Worm (Caenorhabditis elegans) whole organism, L1 larva: ENCODE results near the gene msp-57.

Experiments used
- aly-2 ChIP-seq: fragments of 150-350 bp; optimal IDR thresholded peaks from 2 replicates; lab custom pipeline; 2014; ENCODE audit warnings: missing biosample characterization, missing genetic modification characterization
- blmp-1 ChIP-seq: fragments of 150-350 bp; optimal IDR thresholded peaks from 2 replicates; lab custom pipeline; 2014; ENCODE audit warnings: missing biosample characterization, missing genetic modification characterization
- ces-1 ChIP-seq: fragments of 150-350 bp; optimal IDR thresholded peaks from 2 replicates; lab custom pipeline; 2014; ENCODE audit warnings: missing biosample characterization, missing genetic modification reagents, missing genetic modification characterization
- dpl-1 ChIP-seq, 3 experiments: fragments of 150-350 bp in 2 of 3; sonication (generic microtip) in 1 of 3; optimal IDR thresholded peaks; 2 replicates each; lab custom pipeline; 2014 to 2017; ENCODE audit warnings: missing biosample characterization in 3 of 3, missing genetic modification characterization in 3 of 3, missing genetic modification reagents in 3 of 3
- efl-1 ChIP-seq, 4 experiments: fragments of 150-350 bp; optimal IDR thresholded peaks in 3 of 4; peaks in 1 of 4; 1 replicate in 1 of 4; 2 replicates in 3 of 4; lab custom pipeline; 2014; ENCODE audit warnings: missing biosample characterization in 2 of 4, missing genetic modification characterization in 2 of 4, missing genetic modification reagents in 2 of 4
- fkh-10 ChIP-seq: sonication (generic microtip); optimal IDR thresholded peaks from 2 replicates; lab custom pipeline; 2017; ENCODE audit warnings: missing biosample characterization, missing genetic modification reagents, missing genetic modification characterization
- fkh-8 ChIP-seq: sonication (generic microtip); optimal IDR thresholded peaks from 2 replicates; lab custom pipeline; 2016; ENCODE audit warnings: mild to moderate bottlenecking, missing genetic modification characterization, missing compliant biosample characterization
- grh-1 ChIP-seq: fragments of 200-800 bp; sonication (Bioruptor generic); IDR thresholded peaks from 2 replicates; pipeline ENCODE4 v1.3.6; 2022; ENCODE audit warnings: missing genetic modification reagents, missing genetic modification characterization, missing compliant biosample characterization
- hlh-4 ChIP-seq: sonication (generic microtip); optimal IDR thresholded peaks from 2 replicates; lab custom pipeline; 2016; ENCODE audit warnings: mild to moderate bottlenecking, missing genetic modification characterization, missing compliant biosample characterization
- hpl-2 ChIP-seq: fragments of 150-350 bp; optimal IDR thresholded peaks from 2 replicates; lab custom pipeline; 2014; ENCODE audit warnings: missing biosample characterization, missing genetic modification reagents, missing genetic modification characterization
- irx-1 ChIP-seq: sonication (generic microtip); optimal IDR thresholded peaks from 2 replicates; lab custom pipeline; 2016; ENCODE audit warnings: missing genetic modification characterization, missing compliant biosample characterization
- lin-13 ChIP-seq: fragments of 150-350 bp; optimal IDR thresholded peaks from 2 replicates; lab custom pipeline; 2014; ENCODE audit warnings: missing biosample characterization, missing genetic modification reagents, missing genetic modification characterization
- lin-14 ChIP-seq: fragments of 200-800 bp; sonication (Bioruptor generic); optimal IDR thresholded peaks from 2 replicates; lab custom pipeline; 2018; ENCODE audit warnings: mild to moderate bottlenecking, missing genetic modification characterization, moderate library complexity, missing compliant biosample characterization
- lin-15B ChIP-seq: fragments of 150-350 bp; sonication (generic microtip); optimal IDR thresholded peaks from 3 replicates; lab custom pipeline; 2014; ENCODE audit warnings: missing biosample characterization, missing genetic modification characterization
- lin-35 ChIP-seq, 2 experiments: fragments of 150-350 bp; optimal IDR thresholded peaks; 2 replicates each; lab custom pipeline; 2014; ENCODE audit warnings: missing biosample characterization in 2 of 2, missing genetic modification characterization in 2 of 2, missing genetic modification reagents in 2 of 2
- lir-3 ChIP-seq: sonication (generic microtip); optimal IDR thresholded peaks from 2 replicates; lab custom pipeline; 2016; ENCODE audit warnings: mild to moderate bottlenecking, missing genetic modification characterization, moderate library complexity, missing compliant biosample characterization; ENCODE audit not compliant: poor library complexity
- lsy-2 ChIP-seq, 2 experiments: fragments of 150-350 bp; optimal IDR thresholded peaks; 2 replicates each; lab custom pipeline; 2014; ENCODE audit warnings: missing biosample characterization in 2 of 2, missing genetic modification characterization in 2 of 2
- mdl-1 ChIP-seq, 2 experiments: fragments of 150-350 bp; optimal IDR thresholded peaks; 2 replicates each; lab custom pipeline; 2014 to 2017; ENCODE audit warnings: missing biosample characterization in 2 of 2, missing genetic modification characterization in 2 of 2, inconsistent platforms in 1 of 2
- mep-1 ChIP-seq: fragments of 150-350 bp; optimal IDR thresholded peaks from 2 replicates; lab custom pipeline; 2014; ENCODE audit warnings: missing biosample characterization, missing genetic modification characterization
- nhr-12 ChIP-seq: sonication (generic microtip); optimal IDR thresholded peaks from 2 replicates; lab custom pipeline; 2017; ENCODE audit warnings: missing biosample characterization, missing genetic modification characterization
- nhr-19 ChIP-seq: fragments of 200-800 bp; sonication (Bioruptor generic); conservative IDR thresholded peaks from 2 replicates; pipeline ENCODE4 v1.3.6; 2022; ENCODE audit warnings: missing genetic modification characterization, missing compliant biosample characterization
- nhr-20 ChIP-seq: sonication (generic microtip); optimal IDR thresholded peaks from 2 replicates; lab custom pipeline; 2016; ENCODE audit warnings: mild to moderate bottlenecking, missing genetic modification characterization, missing compliant biosample characterization
- nhr-28 ChIP-seq: fragments of 150-350 bp; optimal IDR thresholded peaks from 2 replicates; lab custom pipeline; 2014; ENCODE audit warnings: missing biosample characterization, missing genetic modification characterization
- nhr-71 ChIP-seq: sonication (generic microtip); optimal IDR thresholded peaks from 2 replicates; lab custom pipeline; 2016; ENCODE audit warnings: mild to moderate bottlenecking, missing genetic modification characterization, moderate library complexity, missing compliant biosample characterization
- nhr-77 ChIP-seq: fragments of 150-350 bp; optimal IDR thresholded peaks from 2 replicates; lab custom pipeline; 2014; ENCODE audit warnings: missing biosample characterization, missing genetic modification characterization
- pqm-1 ChIP-seq: sonication (generic microtip); optimal IDR thresholded peaks from 3 replicates; lab custom pipeline; 2017; ENCODE audit warnings: missing biosample characterization, missing genetic modification characterization
- rnt-1 ChIP-seq: sonication (generic microtip); optimal IDR thresholded peaks from 2 replicates; lab custom pipeline; 2016; ENCODE audit warnings: mild to moderate bottlenecking, missing genetic modification characterization, moderate library complexity, missing compliant biosample characterization
- skn-1 ChIP-seq: fragments of 150-350 bp; optimal IDR thresholded peaks from 2 replicates; lab custom pipeline; 2014; ENCODE audit warnings: missing biosample characterization, missing genetic modification characterization
- snu-23 ChIP-seq: sonication (generic microtip); optimal IDR thresholded peaks from 2 replicates; lab custom pipeline; 2016; ENCODE audit warnings: missing genetic modification characterization, missing compliant biosample characterization
- sox-4 ChIP-seq: sonication (generic microtip); optimal IDR thresholded peaks from 2 replicates; lab custom pipeline; 2016; ENCODE audit warnings: missing genetic modification characterization, missing compliant biosample characterization
- sptf-1 ChIP-seq: fragments of 150-350 bp; optimal IDR thresholded peaks from 2 replicates; lab custom pipeline; 2014; ENCODE audit warnings: missing biosample characterization, missing genetic modification characterization
- sup-37 ChIP-seq: fragments of 200-800 bp; sonication (Bioruptor generic); optimal IDR thresholded peaks from 2 replicates; lab custom pipeline; 2018; ENCODE audit warnings: mild to moderate bottlenecking, missing genetic modification characterization, missing compliant biosample characterization
- swsn-7 ChIP-seq: sonication (generic microtip); optimal IDR thresholded peaks from 2 replicates; lab custom pipeline; 2016; ENCODE audit warnings: missing genetic modification characterization, missing compliant biosample characterization
- vab-15 ChIP-seq: sonication (generic microtip); optimal IDR thresholded peaks from 2 replicates; lab custom pipeline; 2017; ENCODE audit warnings: missing genotype, mild to moderate bottlenecking, missing genetic modification characterization, missing compliant biosample characterization
- xbp-1 ChIP-seq: sonication (generic microtip); optimal IDR thresholded peaks from 2 replicates; lab custom pipeline; 2016; ENCODE audit warnings: missing genetic modification characterization, missing compliant biosample characterization
- zag-1 ChIP-seq: fragments of 150-350 bp; optimal IDR thresholded peaks from 2 replicates; lab custom pipeline; 2014; ENCODE audit warnings: missing biosample characterization, missing genetic modification characterization
- zip-4 ChIP-seq: fragments of 200-800 bp; sonication (Bioruptor generic); optimal IDR thresholded peaks from 2 replicates; lab custom pipeline; 2018; ENCODE audit warnings: mild to moderate bottlenecking, missing genetic modification characterization, moderate library complexity, missing compliant biosample characterization
- ztf-11 ChIP-seq, 2 experiments: sonication (generic microtip); optimal IDR thresholded peaks; 2 replicates each; lab custom pipeline; 2016 to 2017; ENCODE audit warnings: missing genetic modification characterization in 2 of 2, missing biosample characterization in 1 of 2, missing compliant biosample characterization in 1 of 2

The msp-57 gene

DNA sequence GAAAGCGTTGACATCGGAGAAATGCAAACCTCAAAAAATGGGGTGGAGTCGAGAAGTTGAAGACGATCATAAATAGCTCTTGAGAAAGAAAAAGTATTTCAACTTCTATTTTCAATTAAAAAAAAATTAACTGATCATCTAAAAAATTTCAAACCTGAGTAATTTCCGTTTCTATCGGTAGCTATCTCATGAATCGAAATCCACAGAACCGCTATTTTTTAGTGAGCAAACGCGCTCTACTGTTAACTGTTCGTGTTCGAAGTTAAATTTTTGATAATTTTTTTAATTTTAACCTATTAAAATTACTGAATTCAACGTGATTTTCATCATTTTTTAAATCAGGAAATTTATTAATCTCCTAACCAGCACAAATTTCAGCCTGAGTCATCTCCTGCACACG, 21.5 kb downstream of the msp-57 start:
- TF ChIP-seq zag-1 (no peak), efl-1 (optimal IDR thresholded peaks at IDR 0.05; lab: Kevin White, UChicago) (peak in 1 of 2 experiments; percentile 13), efl-1 (GFP tag; optimal IDR thresholded peaks at IDR 0.05 in 1 of 2; lab: Kevin White, UChicago) (no peak), vab-15 (tag; lab: Kevin White, UChicago) (no peak), fkh-8 (tag; lab: Kevin White, UChicago) (no peak), nhr-19 (no peak), sup-37 (no peak), nhr-12 (tag; lab: Kevin White, UChicago) (no peak), sptf-1 (tag; lab: Kevin White, UChicago) (no peak), mdl-1 (tag; optimal IDR thresholded peaks at IDR 0.05; lab: Kevin White, UChicago) (no peak)

DNA sequence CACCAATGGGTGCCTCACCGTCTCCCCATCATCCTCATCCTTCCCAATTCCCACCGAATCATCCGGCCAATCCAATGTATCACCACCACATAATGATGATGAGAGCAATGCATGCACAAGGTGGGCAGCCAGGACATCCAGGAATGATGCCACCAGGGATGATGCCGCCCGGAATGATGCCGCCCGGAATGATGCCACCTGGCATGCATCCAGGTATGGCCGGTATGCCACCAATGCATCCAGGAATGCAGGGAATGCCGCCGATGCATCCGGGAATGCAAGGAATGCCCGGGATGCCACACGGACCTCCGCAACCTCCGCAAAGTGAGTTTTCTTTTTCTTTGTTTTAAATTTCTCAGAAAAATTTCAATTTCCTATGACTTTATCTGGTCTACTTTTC, 23.4 kb downstream of the msp-57 start:
- TF ChIP-seq hpl-2 (GFP tag; lab: Kevin White, UChicago) (no peak), ztf-11 (tag; optimal IDR thresholded peaks at IDR 0.05; lab: Kevin White, UChicago) (no peak), fkh-10 (GFP tag; lab: Kevin White, UChicago) (no peak), zip-4 (GFP tag; lab: Kevin White, UChicago) (no peak), aly-2 (tag; lab: Kevin White, UChicago) (no peak), hlh-4 (no peak), pqm-1 (tag; lab: Kevin White, UChicago) (no peak), irx-1 (tag; lab: Kevin White, UChicago) (no peak), dpl-1 (GFP tag; optimal IDR thresholded peaks at IDR 0.05; lab: Kevin White, UChicago) (no peak), ces-1 (GFP tag; lab: Kevin White, UChicago) (no peak), lin-35 (GFP tag; optimal IDR thresholded peaks at IDR 0.05; lab: Kevin White, UChicago) (no peak)

DNA sequence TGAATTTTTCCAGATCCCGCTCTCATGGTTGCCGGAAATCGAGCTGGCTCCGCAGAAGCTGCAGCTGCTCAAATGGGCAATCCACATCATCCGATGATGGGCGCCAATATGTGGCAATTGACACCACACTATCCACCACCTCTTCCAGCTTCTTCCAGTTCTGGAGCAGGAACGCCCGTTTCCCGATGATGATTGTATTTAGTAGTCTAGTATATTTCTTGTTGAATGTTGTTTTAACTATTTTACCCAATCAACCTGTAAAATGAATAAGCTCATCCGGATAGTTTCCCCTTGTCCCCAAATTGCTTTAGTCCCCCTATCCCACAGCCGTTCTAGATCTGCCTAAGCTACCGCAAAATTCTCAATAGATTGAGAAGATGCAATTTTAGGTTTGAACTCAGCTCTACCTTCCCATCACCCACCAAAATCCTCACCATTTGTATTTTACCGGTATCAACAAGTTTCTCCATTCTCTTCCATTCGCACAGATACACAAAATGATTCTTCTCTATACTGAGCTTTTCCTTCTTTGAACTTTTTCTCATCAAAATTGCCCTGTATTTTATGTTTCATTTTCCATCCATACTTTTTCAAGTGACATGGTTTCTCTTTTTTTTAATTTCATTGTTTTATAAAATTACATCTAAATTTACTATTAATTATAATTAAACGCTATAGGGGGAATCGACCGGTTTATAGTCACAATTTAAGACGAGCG, 24.0 kb downstream of the msp-57 start:
- TF ChIP-seq nhr-71 (tag; lab: Kevin White, UChicago) (no peak), grh-1 (GFP tag; lab: Robert Waterston, UW) (no peak), lin-13 (no peak), efl-1 (optimal IDR thresholded peaks at IDR 0.05; lab: Kevin White, UChicago) (no peak), efl-1 (GFP tag; optimal IDR thresholded peaks at IDR 0.05 in 1 of 2; lab: Kevin White, UChicago) (peak in 1 of 2 experiments; percentile 80), aly-2 (tag; lab: Kevin White, UChicago) (peak; percentile 43), nhr-28 (no peak), swsn-7 (no peak), lir-3 (no peak)

DNA sequence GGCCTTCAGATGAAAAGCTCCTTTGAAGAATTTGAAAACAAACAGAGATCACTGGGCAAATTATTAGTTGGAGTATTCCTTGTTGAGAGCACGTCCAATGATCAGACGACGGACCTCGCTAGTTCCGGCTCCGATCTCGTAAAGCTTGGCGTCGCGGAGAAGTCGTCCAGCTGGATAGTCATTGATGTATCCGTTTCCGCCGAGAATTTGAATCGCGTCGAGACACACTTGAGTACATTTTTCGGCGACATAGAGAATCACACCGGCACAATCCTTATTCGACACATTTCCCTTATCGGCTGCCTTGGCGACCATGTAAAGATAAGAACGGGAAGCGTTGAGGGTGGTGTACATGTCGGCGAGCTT, 24.6 kb downstream of the msp-57 start:
- TF ChIP-seq zag-1 (no peak), lin-15B (no peak), xbp-1 (tag; lab: Kevin White, UChicago) (no peak), zip-4 (GFP tag; lab: Kevin White, UChicago) (no peak), nhr-77 (no peak)

- TF ChIP-seq nhr-71 (tag; lab: Kevin White, UChicago), result peak; percentile 49
- TF ChIP-seq mdl-1 (tag; optimal IDR thresholded peaks at IDR 0.05; lab: Kevin White, UChicago), result peak in 1 of 2 experiments; percentile 81
- peak; percentile 72 for TF ChIP-seq nhr-20 (tag; lab: Kevin White, UChicago)
- peak; percentile 24 for TF ChIP-seq rnt-1 (tag; lab: Kevin White, UChicago)
- TF ChIP-seq sox-4 (tag; lab: Kevin White, UChicago), result no peak
- peak; percentile 18 for TF ChIP-seq mep-1 (tag; lab: Kevin White, UChicago)
- TF ChIP-seq lin-14 (GFP tag; lab: Kevin White, UChicago), result peak; percentile 51
- peak; percentile 86 for TF ChIP-seq blmp-1 (tag; lab: Kevin White, UChicago)
- no peak for TF ChIP-seq xbp-1 (tag; lab: Kevin White, UChicago)
- TF ChIP-seq lsy-2 (tag; optimal IDR thresholded peaks at IDR 0.05; lab: Kevin White, UChicago), result peak in 1 of 2 experiments; percentile 46
- no peak for TF ChIP-seq skn-1 (tag; lab: Kevin White, UChicago)
- peak in 1 of 2 experiments; percentile 39 for TF ChIP-seq lin-35 (GFP tag; optimal IDR thresholded peaks at IDR 0.05; lab: Kevin White, UChicago)
- TF ChIP-seq lir-3, result peak; percentile 28
- no peak for TF ChIP-seq efl-1 (optimal IDR thresholded peaks at IDR 0.05; lab: Kevin White, UChicago)
- TF ChIP-seq efl-1 (GFP tag; optimal IDR thresholded peaks at IDR 0.05 in 1 of 2; lab: Kevin White, UChicago), result peak in 1 of 2 experiments; percentile 85
- peak; percentile 31 for TF ChIP-seq snu-23 (GFP tag; lab: Kevin White, UChicago)
- TF ChIP-seq vab-15 (tag; lab: Kevin White, UChicago), result no peak
- TF ChIP-seq, all 84 proteins: peak for 12
Observed at ce11 chrIV:5088814-5089322, 26.5 kb downstream of the msp-57 start, which contains the start of gene ivd-1. ivd-1 (minus strand) TSS chrIV:5088864.
